Worm (Caenorhabditis elegans) whole organism, late embryonic: ENCODE measurements around the gene C27F2.6.

Experiments
- F13H6.1 ChIP-seq: sonication (generic microtip); optimal IDR thresholded peaks from 2 replicates; lab custom pipeline; 2016; ENCODE audit warnings: missing genetic modification characterization, missing compliant biosample characterization
- Y22D7AL.16 ChIP-seq: sonication (generic microtip); optimal IDR thresholded peaks from 2 replicates; lab custom pipeline; 2016; ENCODE audit warnings: missing genetic modification characterization, missing compliant biosample characterization
- ama-1 ChIP-seq: fragments of 150-350 bp; optimal IDR thresholded peaks from 2 replicates; lab custom pipeline; 2014
- ceh-19 ChIP-seq: fragments of 200-800 bp; sonication (Bioruptor generic); optimal IDR thresholded peaks from 2 replicates; lab custom pipeline; 2018; ENCODE audit warnings: mild to moderate bottlenecking, missing genetic modification characterization, missing compliant biosample characterization
- ceh-2 ChIP-seq: sonication (generic microtip); optimal IDR thresholded peaks from 2 replicates; lab custom pipeline; 2016; ENCODE audit warnings: missing genotype, missing genetic modification characterization, missing compliant biosample characterization
- ceh-30 ChIP-seq: fragments of 150-350 bp; optimal IDR thresholded peaks from 2 replicates; lab custom pipeline; 2014; ENCODE audit warnings: missing biosample characterization, missing genetic modification characterization
- ceh-34 ChIP-seq: sonication (generic microtip); optimal IDR thresholded peaks from 2 replicates; lab custom pipeline; 2016; ENCODE audit warnings: mild to moderate bottlenecking, missing genetic modification characterization, missing compliant biosample characterization
- ceh-45 ChIP-seq: fragments of 200-800 bp; sonication (Bioruptor generic); IDR thresholded peaks from 2 replicates; pipeline ENCODE4 v1.3.6; 2022; ENCODE audit warnings: missing genetic modification reagents, missing genetic modification characterization, missing compliant biosample characterization
- ceh-48 ChIP-seq: sonication (generic microtip); optimal IDR thresholded peaks from 2 replicates; lab custom pipeline; 2016; ENCODE audit warnings: missing genetic modification characterization, inconsistent platforms, missing compliant biosample characterization
- che-1 ChIP-seq: sonication (generic microtip); optimal IDR thresholded peaks from 2 replicates; lab custom pipeline; 2016; ENCODE audit warnings: mild to moderate bottlenecking, missing genetic modification characterization, missing compliant biosample characterization
- dve-1 ChIP-seq: sonication (generic microtip); optimal IDR thresholded peaks from 2 replicates; lab custom pipeline; 2017; ENCODE audit warnings: antibody characterized with exemption, mild to moderate bottlenecking, missing genetic modification characterization, missing compliant biosample characterization
- elt-2 ChIP-seq: sonication (generic microtip); optimal IDR thresholded peaks from 2 replicates; lab custom pipeline; 2016; ENCODE audit warnings: missing genetic modification reagents, missing genetic modification characterization, missing compliant biosample characterization
- elt-4 ChIP-seq: sonication (generic microtip); optimal IDR thresholded peaks from 2 replicates; lab custom pipeline; 2016; ENCODE audit warnings: missing genetic modification characterization, missing compliant biosample characterization
- ets-4 ChIP-seq: sonication (generic microtip); optimal IDR thresholded peaks from 2 replicates; lab custom pipeline; 2016; ENCODE audit warnings: missing genetic modification characterization, missing compliant biosample characterization
- eyg-1 ChIP-seq: sonication (generic microtip); optimal IDR thresholded peaks from 2 replicates; lab custom pipeline; 2016; ENCODE audit warnings: missing genotype, missing genetic modification characterization, missing compliant biosample characterization
- fkh-6 ChIP-seq: sonication (generic microtip); optimal IDR thresholded peaks from 2 replicates; lab custom pipeline; 2016; ENCODE audit warnings: missing genetic modification characterization, missing compliant biosample characterization
- gmeb-2 ChIP-seq: sonication (generic microtip); optimal IDR thresholded peaks from 2 replicates; lab custom pipeline; 2016; ENCODE audit warnings: missing genetic modification characterization, inconsistent platforms, missing compliant biosample characterization
- hlh-6 ChIP-seq: sonication (generic microtip); optimal IDR thresholded peaks from 2 replicates; lab custom pipeline; 2016; ENCODE audit warnings: missing genotype, missing genetic modification characterization, missing compliant biosample characterization
- hlh-8 ChIP-seq: sonication (generic microtip); optimal IDR thresholded peaks from 2 replicates; lab custom pipeline; 2016; ENCODE audit warnings: missing genotype, missing genetic modification characterization, missing compliant biosample characterization
- lim-6 ChIP-seq: sonication (generic microtip); optimal IDR thresholded peaks from 2 replicates; lab custom pipeline; 2016; ENCODE audit warnings: missing genetic modification characterization, missing compliant biosample characterization
- lin-11 ChIP-seq: fragments of 200-800 bp; sonication (Bioruptor generic); optimal IDR thresholded peaks from 2 replicates; lab custom pipeline; 2018; ENCODE audit warnings: mild to moderate bottlenecking, missing genetic modification characterization, missing compliant biosample characterization
- nfya-1 ChIP-seq: sonication (generic microtip); optimal IDR thresholded peaks from 2 replicates; lab custom pipeline; 2017; ENCODE audit warnings: missing genetic modification characterization, mild to moderate bottlenecking, missing compliant biosample characterization, antibody characterized with exemption, moderate library complexity
- nhr-11 ChIP-seq: fragments of 150-350 bp; optimal IDR thresholded peaks from 2 replicates; lab custom pipeline; 2014; ENCODE audit warnings: missing biosample characterization, missing genetic modification characterization
- npax-4 ChIP-seq: sonication (generic microtip); optimal IDR thresholded peaks from 2 replicates; lab custom pipeline; 2016; ENCODE audit warnings: missing genetic modification characterization, missing compliant biosample characterization
- pag-3 ChIP-seq: sonication (generic microtip); optimal IDR thresholded peaks from 2 replicates; lab custom pipeline; 2016; ENCODE audit warnings: missing compliant biosample characterization, missing genetic modification characterization, borderline replicate concordance
- pat-9 ChIP-seq: fragments of 200-800 bp; sonication (Bioruptor generic); optimal IDR thresholded peaks from 2 replicates; lab custom pipeline; 2018; ENCODE audit warnings: mild to moderate bottlenecking, missing genetic modification characterization, moderate library complexity, missing compliant biosample characterization
- sox-4 ChIP-seq: sonication (generic microtip); optimal IDR thresholded peaks from 2 replicates; lab custom pipeline; 2017; ENCODE audit warnings: mild to moderate bottlenecking, missing genetic modification characterization, inconsistent platforms, missing compliant biosample characterization
- syd-9 ChIP-seq: sonication (generic microtip); optimal IDR thresholded peaks from 2 replicates; lab custom pipeline; 2016; ENCODE audit warnings: mild to moderate bottlenecking, missing genetic modification characterization, moderate library complexity, missing compliant biosample characterization
- tbx-7 ChIP-seq: sonication (generic microtip); optimal IDR thresholded peaks from 2 replicates; lab custom pipeline; 2016; ENCODE audit warnings: missing genotype, missing genetic modification characterization, missing compliant biosample characterization
- ttx-3 ChIP-seq: sonication (generic microtip); optimal IDR thresholded peaks from 2 replicates; lab custom pipeline; 2016; ENCODE audit warnings: missing genetic modification reagents, missing genetic modification characterization, missing compliant biosample characterization
- unc-3 ChIP-seq, 2 experiments: fragments of 200-800 bp in 1 of 2; sonication (Bioruptor generic) in 1 of 2; sonication (generic microtip) in 1 of 2; conservative IDR thresholded peaks in 1 of 2; optimal IDR thresholded peaks in 1 of 2; 2 replicates each; pipeline versions ENCODE4 v1.3.6 to Lab custom; 2016 to 2022; ENCODE audit warnings: missing compliant biosample characterization in 2 of 2, missing genetic modification characterization in 2 of 2, missing genetic modification reagents in 1 of 2
- unc-42 ChIP-seq: sonication (generic microtip); optimal IDR thresholded peaks from 2 replicates; lab custom pipeline; 2016; ENCODE audit warnings: missing genotype, missing genetic modification characterization, missing compliant biosample characterization
- unc-55 ChIP-seq: sonication (generic microtip); optimal IDR thresholded peaks from 2 replicates; lab custom pipeline; 2017; ENCODE audit warnings: missing biosample characterization, missing genetic modification reagents, missing genetic modification characterization
- zip-5 ChIP-seq: sonication (generic microtip); optimal IDR thresholded peaks from 2 replicates; lab custom pipeline; 2016; ENCODE audit warnings: missing genetic modification characterization, missing compliant biosample characterization

The C27F2.6 gene

ce11 chrIII:5006881-5007280, 26.6 kb upstream of the C27F2.6 start, which contains the start of gene R144.12:
R144.12 (minus strand) TSS chrIII:5006981.
- no peak for TF ChIP-seq fkh-6 (tag; lab: Kevin White, UChicago)
- TF ChIP-seq ceh-45 (GFP tag; lab: Robert Waterston, UW) = no peak
- TF ChIP-seq ceh-19 (GFP tag; lab: Kevin White, UChicago) = no peak
- no peak for TF ChIP-seq eyg-1 (tag; lab: Kevin White, UChicago)
- TF ChIP-seq unc-3 (GFP tag; conservative IDR thresholded peaks at IDR 0.05; lab: Robert Waterston, UW) = no peak
- TF ChIP-seq unc-3 (tag; optimal IDR thresholded peaks at IDR 0.05; lab: Kevin White, UChicago) = no peak
- no peak for TF ChIP-seq sox-4 (tag; lab: Kevin White, UChicago)

- TF ChIP-seq unc-42 (tag; lab: Kevin White, UChicago) = no peak
- TF ChIP-seq elt-2 (tag; lab: Kevin White, UChicago) = no peak
- TF ChIP-seq ceh-30 (tag; lab: Kevin White, UChicago) = no peak
- no peak for TF ChIP-seq F13H6.1 (tag; lab: Kevin White, UChicago)
- no peak for TF ChIP-seq gmeb-2 (tag; lab: Kevin White, UChicago)
- TF ChIP-seq pag-3 = no peak
- no peak for TF ChIP-seq hlh-6 (tag; lab: Kevin White, UChicago)
- TF ChIP-seq lim-6 (tag; lab: Kevin White, UChicago) = no peak
- no peak for TF ChIP-seq hlh-8
- no peak for TF ChIP-seq ttx-3 (tag; lab: Kevin White, UChicago)
- no peak for TF ChIP-seq zip-5 (tag; lab: Kevin White, UChicago)
- TF ChIP-seq dve-1 (tag; lab: Kevin White, UChicago) = no peak
Observed at ce11 chrIII:5004621-5005020, 24.4 kb upstream of the C27F2.6 start, which contains the start of gene R144.6. R144.6 (minus strand) TSS chrIII:5004721.

- TF ChIP-seq elt-4 (tag; lab: Kevin White, UChicago) (no peak), ceh-45 (GFP tag; lab: Robert Waterston, UW) (no peak), che-1 (tag; lab: Kevin White, UChicago) (no peak), ceh-34 (tag; lab: Kevin White, UChicago) (no peak), Y22D7AL.16 (tag; lab: Kevin White, UChicago) (no peak), lin-11 (tag; lab: Kevin White, UChicago) (no peak), zip-5 (tag; lab: Kevin White, UChicago) (no peak), ets-4 (tag; lab: Kevin White, UChicago) (no peak)
Observed at ce11 chrIII:5002231-5002630, 22.0 kb upstream of the C27F2.6 start, which contains the start of gene R144.10. R144.10 (minus strand) TSS chrIII:5002331.

ce11 chrIII:4998956-4999425, 18.7 kb upstream of the C27F2.6 start, which contains the start of gene smcr-8:
smcr-8 (plus strand) TSS chrIII:4999375.
- no peak for TF ChIP-seq ama-1 (lab: Kevin White, UChicago)
- TF ChIP-seq ets-4 (tag; lab: Kevin White, UChicago) = peak; percentile 73
- TF ChIP-seq ceh-2 (tag; lab: Kevin White, UChicago) = peak; percentile 24
- TF ChIP-seq syd-9 (tag; lab: Kevin White, UChicago) = no peak
- no peak for TF ChIP-seq ceh-48 (tag; lab: Kevin White, UChicago)
- no peak for TF ChIP-seq che-1 (tag; lab: Kevin White, UChicago)

ce11 chrIII:4998111-4998859, 18.0 kb upstream of the C27F2.6 start, which contains the start of gene tmem-131:
tmem-131 (minus strand) TSS chrIII:4998161.
- no peak for TF ChIP-seq nhr-11
- peak; percentile 14 for TF ChIP-seq nfya-1
- TF ChIP-seq pat-9 (tag; lab: Kevin White, UChicago) = no peak
- no peak for TF ChIP-seq eyg-1 (tag; lab: Kevin White, UChicago)
- no peak for TF ChIP-seq npax-4
- TF ChIP-seq unc-55 (GFP tag; lab: Kevin White, UChicago) = no peak
- TF ChIP-seq syd-9 (tag; lab: Kevin White, UChicago) = no peak
- no peak for TF ChIP-seq tbx-7 (tag; lab: Kevin White, UChicago)
